Worm (Caenorhabditis elegans) whole organism, L3 larva: ENCODE data around the gene atp-5.

Source experiments
- ZK546.5 ChIP-seq: sonication (generic microtip); optimal IDR thresholded peaks from 2 replicates; lab custom pipeline; 2017; ENCODE audit warnings: missing biosample characterization, missing genetic modification characterization
- aly-2 ChIP-seq: fragments of 150-350 bp; optimal IDR thresholded peaks from 2 replicates; lab custom pipeline; 2014; ENCODE audit warnings: missing biosample characterization, missing genetic modification characterization
- ama-1 ChIP-seq: fragments of 150-350 bp; optimal IDR thresholded peaks from 2 replicates; lab custom pipeline; 2018
- ceh-28 ChIP-seq: fragments of 150-350 bp; optimal IDR thresholded peaks from 2 replicates; lab custom pipeline; 2014; ENCODE audit warnings: missing biosample characterization, missing genetic modification reagents, missing genetic modification characterization
- ceh-82 ChIP-seq: fragments of 150-350 bp; optimal IDR thresholded peaks from 2 replicates; lab custom pipeline; 2014; ENCODE audit warnings: missing biosample characterization, missing genetic modification characterization
- ceh-9 ChIP-seq: sonication (generic microtip); optimal IDR thresholded peaks from 2 replicates; lab custom pipeline; 2018; ENCODE audit warnings: missing biosample characterization, missing genetic modification characterization
- egl-27 ChIP-seq: sonication (generic microtip); optimal IDR thresholded peaks from 4 replicates; lab custom pipeline; 2017; ENCODE audit warnings: missing biosample characterization, missing genetic modification reagents, missing genetic modification characterization
- elt-1 ChIP-seq: fragments of 150-350 bp; optimal IDR thresholded peaks from 2 replicates; lab custom pipeline; 2014; ENCODE audit warnings: missing biosample characterization, missing genetic modification characterization
- elt-2 ChIP-seq: sonication (generic microtip); optimal IDR thresholded peaks from 2 replicates; lab custom pipeline; 2016; ENCODE audit warnings: missing genetic modification reagents, mild to moderate bottlenecking, missing genetic modification characterization, missing compliant biosample characterization
- eor-1 ChIP-seq, 2 experiments: fragments of 150-350 bp; optimal IDR thresholded peaks; 2 replicates each; lab custom pipeline; 2014 to 2018; ENCODE audit warnings: missing biosample characterization in 2 of 2, missing genetic modification characterization in 2 of 2
- fos-1 ChIP-seq: fragments of 150-350 bp; optimal IDR thresholded peaks from 2 replicates; lab custom pipeline; 2014; ENCODE audit warnings: missing biosample characterization, missing genetic modification characterization
- hmg-11 ChIP-seq: sonication (generic microtip); optimal IDR thresholded peaks from 2 replicates; lab custom pipeline; 2016; ENCODE audit warnings: missing genetic modification characterization, missing compliant biosample characterization
- lin-15B ChIP-seq: fragments of 150-350 bp; optimal IDR thresholded peaks from 2 replicates; lab custom pipeline; 2014; ENCODE audit warnings: missing biosample characterization, missing genetic modification characterization
- lin-39 ChIP-seq: fragments of 150-350 bp; optimal IDR thresholded peaks from 2 replicates; lab custom pipeline; 2018; ENCODE audit warnings: missing biosample characterization, missing genetic modification reagents, missing genetic modification characterization
- lsy-12 ChIP-seq: sonication (generic microtip); optimal IDR thresholded peaks from 2 replicates; lab custom pipeline; 2016; ENCODE audit warnings: mild to moderate bottlenecking, missing genetic modification characterization, missing compliant biosample characterization
- mdl-1 ChIP-seq: fragments of 150-350 bp; optimal IDR thresholded peaks from 2 replicates; lab custom pipeline; 2014; ENCODE audit warnings: missing biosample characterization, missing genetic modification characterization
- nfya-1 ChIP-seq: sonication (generic microtip); optimal IDR thresholded peaks from 2 replicates; lab custom pipeline; 2017; ENCODE audit warnings: missing genetic modification characterization, mild to moderate bottlenecking, missing compliant biosample characterization, antibody characterized with exemption, moderate library complexity; ENCODE audit not compliant: insufficient read depth
- nhr-12 ChIP-seq: fragments of 150-350 bp; optimal IDR thresholded peaks from 2 replicates; lab custom pipeline; 2014; ENCODE audit warnings: missing biosample characterization, missing genetic modification characterization
- nhr-23 ChIP-seq: fragments of 150-350 bp; optimal IDR thresholded peaks from 2 replicates; lab custom pipeline; 2014; ENCODE audit warnings: missing biosample characterization, missing genetic modification reagents, missing genetic modification characterization
- nhr-25 ChIP-seq: sonication (generic microtip); optimal IDR thresholded peaks from 2 replicates; lab custom pipeline; 2017; ENCODE audit warnings: missing biosample characterization, missing genetic modification characterization
- nhr-28 ChIP-seq: fragments of 150-350 bp; optimal IDR thresholded peaks from 2 replicates; lab custom pipeline; 2014; ENCODE audit warnings: missing biosample characterization, missing genetic modification characterization
- nhr-43 ChIP-seq: sonication (generic microtip); optimal IDR thresholded peaks from 2 replicates; lab custom pipeline; 2016; ENCODE audit warnings: mild to moderate bottlenecking, missing genetic modification characterization, missing compliant biosample characterization; ENCODE audit not compliant: poor library complexity, severe bottlenecking
- nhr-76 ChIP-seq: fragments of 150-350 bp; sonication (generic microtip); optimal IDR thresholded peaks from 5 replicates; lab custom pipeline; 2014; ENCODE audit warnings: missing biosample characterization, missing genetic modification characterization
- nhr-77 ChIP-seq: fragments of 150-350 bp; optimal IDR thresholded peaks from 2 replicates; lab custom pipeline; 2014; ENCODE audit warnings: missing biosample characterization, missing genetic modification characterization
- pha-4 ChIP-seq: fragments of 150-350 bp; optimal IDR thresholded peaks from 2 replicates; lab custom pipeline; 2014; ENCODE audit warnings: missing biosample characterization, missing genetic modification reagents, missing genetic modification characterization
- pqm-1 ChIP-seq: fragments of 150-350 bp; optimal IDR thresholded peaks from 2 replicates; lab custom pipeline; 2017; ENCODE audit warnings: missing biosample characterization, missing genetic modification characterization, inconsistent platforms
- skn-1 ChIP-seq: fragments of 150-350 bp; optimal IDR thresholded peaks from 2 replicates; lab custom pipeline; 2014; ENCODE audit warnings: missing biosample characterization, missing genetic modification characterization
- snpc-4 ChIP-seq: fragments of 150-350 bp; optimal IDR thresholded peaks from 2 replicates; lab custom pipeline; 2014; ENCODE audit warnings: missing biosample characterization, missing genetic modification characterization
- tbx-2 ChIP-seq: sonication (generic microtip); optimal IDR thresholded peaks from 2 replicates; lab custom pipeline; 2016; ENCODE audit warnings: mild to moderate bottlenecking, missing genetic modification characterization, missing compliant biosample characterization
- unc-62 ChIP-seq: fragments of 150-350 bp; sonication (generic microtip); optimal IDR thresholded peaks from 4 replicates; lab custom pipeline; 2014; ENCODE audit warnings: missing biosample characterization, missing genetic modification reagents, missing genetic modification characterization
- zag-1 ChIP-seq: fragments of 150-350 bp; optimal IDR thresholded peaks from 2 replicates; lab custom pipeline; 2014; ENCODE audit warnings: missing biosample characterization, missing genetic modification characterization

Gene atp-5

DNA sequence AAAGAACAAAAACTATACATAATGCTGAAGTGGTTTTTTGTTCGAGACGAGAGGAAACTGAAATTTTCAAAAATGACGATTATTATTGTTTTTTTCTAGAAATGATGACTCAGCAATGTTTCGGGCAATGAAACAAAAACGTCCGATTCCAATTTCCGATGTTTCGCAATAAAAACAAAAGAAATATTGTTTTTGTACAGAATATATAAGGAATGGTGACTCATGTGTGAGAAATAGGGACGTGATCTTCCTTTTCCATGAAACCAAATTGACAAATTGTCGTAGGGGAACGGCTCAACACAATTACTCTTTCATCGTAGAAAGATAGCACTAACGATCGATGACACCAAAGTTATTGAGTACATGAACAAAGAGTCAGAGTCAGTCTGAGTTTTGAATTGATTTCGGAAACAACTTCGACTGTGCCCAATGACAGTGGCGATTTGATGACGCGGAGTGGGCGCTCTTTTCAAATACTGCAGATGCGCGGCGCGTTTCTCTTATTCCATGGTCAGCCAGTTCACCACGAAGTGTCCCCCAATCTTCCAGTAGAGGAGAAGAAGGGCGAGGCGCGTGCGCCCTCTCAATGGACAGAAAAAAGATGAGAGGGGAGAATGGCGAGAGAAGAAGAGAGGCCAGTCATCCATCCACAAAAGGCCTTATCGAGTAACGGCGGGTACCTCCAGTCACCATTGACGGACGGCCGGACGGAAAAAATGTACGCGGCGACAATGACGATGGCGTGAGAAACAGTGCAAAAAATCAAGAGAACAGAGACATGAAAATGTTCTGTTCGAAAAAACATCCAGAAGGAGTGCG lies 48.2 kb downstream of the atp-5 start:
- TF ChIP-seq ceh-28 (tag; lab: Kevin White, UChicago) (no peak), ama-1 (lab: Kevin White, UChicago) (peak; percentile 64), nhr-25 (tag; lab: Kevin White, UChicago) (peak; percentile 68), hmg-11 (tag; lab: Kevin White, UChicago) (peak; percentile 85), mdl-1 (tag; lab: Kevin White, UChicago) (peak; percentile 23), eor-1 (tag; optimal IDR thresholded peaks at IDR 0.05; lab: Kevin White, UChicago) (no peak), nhr-76 (no peak), fos-1 (tag; lab: Kevin White, UChicago) (no peak), snpc-4 (tag; lab: Kevin White, UChicago) (peak; percentile 28), elt-2 (no peak), lin-15B (tag; lab: Kevin White, UChicago) (peak; percentile 61), nhr-12 (tag; lab: Kevin White, UChicago) (no peak), pqm-1 (tag; lab: Kevin White, UChicago) (no peak), nhr-23 (tag; lab: Kevin White, UChicago) (peak; percentile 26), nhr-28 (tag; lab: Kevin White, UChicago) (no peak), nfya-1 (tag; lab: Kevin White, UChicago) (peak; percentile 78)
- TF ChIP-seq, all 47 proteins: peak for 8

DNA sequence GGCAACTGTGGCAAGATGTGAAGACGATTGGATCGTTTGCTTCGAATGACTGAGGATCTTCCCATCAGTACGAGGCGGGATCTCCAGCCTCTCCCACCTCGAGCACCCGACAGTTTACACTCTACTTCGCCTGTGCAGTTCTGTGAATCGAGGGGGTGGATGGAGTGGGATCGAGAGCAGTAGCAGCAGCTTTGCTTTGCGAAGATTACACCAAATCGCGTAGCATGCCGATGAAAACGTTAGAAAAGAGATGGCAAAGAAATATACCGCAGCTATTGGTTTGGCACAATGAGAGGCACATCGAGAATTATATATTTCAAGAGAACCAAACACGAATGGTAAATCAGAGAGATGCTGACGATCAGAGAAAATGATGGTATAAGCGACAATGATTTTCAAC lies 49.2 kb downstream of the atp-5 start, which contains the start of gene act-3:
Gene act-3, minus strand, starts transcription at position 51 of the 400 bp plus-strand sequence.
- TF ChIP-seq ZK546.5 (tag; lab: Kevin White, UChicago) (no peak), ceh-82 (tag; lab: Kevin White, UChicago) (no peak), unc-62 (no peak), aly-2 (tag; lab: Kevin White, UChicago) (no peak), lsy-12 (no peak), nhr-43 (tag; lab: Kevin White, UChicago) (no peak), lin-39 (tag; lab: Kevin White, UChicago) (peak; percentile 27), zag-1 (no peak), pha-4 (tag; lab: Kevin White, UChicago) (peak; percentile 1), elt-1 (tag; lab: Kevin White, UChicago) (no peak), nfya-1 (tag; lab: Kevin White, UChicago) (peak; percentile 40), nhr-77 (no peak), tbx-2 (tag; lab: Kevin White, UChicago) (no peak), ceh-9 (tag; lab: Kevin White, UChicago) (no peak)

DNA sequence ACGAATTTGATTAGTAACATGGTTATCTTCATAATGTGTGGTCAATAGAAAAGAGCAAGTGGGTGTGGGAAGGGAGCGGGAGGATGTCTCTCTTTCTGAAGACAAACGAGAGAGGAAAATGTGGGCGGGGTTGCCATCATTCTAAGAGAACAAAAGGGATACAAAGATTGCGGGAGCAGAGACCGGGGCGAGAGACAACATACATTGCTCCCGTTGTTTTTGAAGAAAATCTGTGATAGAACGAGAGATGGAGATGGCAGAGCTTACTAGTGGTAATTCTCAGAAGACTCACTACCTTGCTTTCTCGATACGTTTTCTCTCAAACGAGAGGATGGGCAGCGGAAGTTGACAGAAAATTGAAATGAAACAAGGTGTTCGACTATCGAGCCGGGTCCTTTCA lies 50.3 kb downstream of the atp-5 start:
- TF ChIP-seq skn-1 = no peak
- TF ChIP-seq nhr-12 (tag; lab: Kevin White, UChicago) = no peak
- TF ChIP-seq elt-1 (tag; lab: Kevin White, UChicago) = no peak
- TF ChIP-seq egl-27 (tag; lab: Kevin White, UChicago) = no peak
- no peak for TF ChIP-seq pha-4 (tag; lab: Kevin White, UChicago)
- TF ChIP-seq fos-1 (tag; lab: Kevin White, UChicago) = no peak
